Fruit fly (Drosophila melanogaster) whole organism, adult: ENCODE data around the gene wfs1.

Experiments
- CG11617 ChIP-seq: fragments of 200-800 bp; sonication (Bioruptor generic); optimal IDR thresholded peaks from 2 replicates; lab custom pipeline; 2017; ENCODE audit warnings: mild to moderate bottlenecking, missing biosample characterization, missing genetic modification reagents, missing genetic modification characterization
- CG12768 ChIP-seq: fragments of 200-800 bp; sonication (Bioruptor generic); optimal IDR thresholded peaks from 2 replicates; lab custom pipeline; 2017; ENCODE audit warnings: missing biosample characterization, missing genetic modification characterization, mild to moderate bottlenecking, moderate library complexity, missing genetic modification reagents
- CG1620 ChIP-seq: fragments of 200-800 bp; sonication (Bioruptor generic); optimal IDR thresholded peaks from 2 replicates; lab custom pipeline; 2016; ENCODE audit warnings: missing biosample characterization, missing genetic modification characterization
- CG5204 ChIP-seq: fragments of 200-800 bp; sonication (Bioruptor generic); optimal IDR thresholded peaks from 2 replicates; lab custom pipeline; 2016; ENCODE audit warnings: missing biosample characterization, missing genetic modification characterization
- CG7101 ChIP-seq: fragments of 200-800 bp; sonication (Bioruptor generic); optimal IDR thresholded peaks from 2 replicates; lab custom pipeline; 2018; ENCODE audit warnings: missing biosample characterization, mild to moderate bottlenecking, missing genetic modification characterization, moderate library complexity
- Clk ChIP-seq: fragments of 200-800 bp; sonication (Bioruptor generic); optimal IDR thresholded peaks from 2 replicates; lab custom pipeline; 2017; ENCODE audit warnings: missing biosample characterization, missing genetic modification characterization
- Mnt ChIP-seq: fragments of 200-800 bp; sonication (Bioruptor generic); optimal IDR thresholded peaks from 2 replicates; lab custom pipeline; 2016; ENCODE audit warnings: missing biosample characterization, mild to moderate bottlenecking, missing genetic modification characterization
- cic ChIP-seq: fragments of 200-800 bp; sonication (Bioruptor generic); optimal IDR thresholded peaks from 2 replicates; lab custom pipeline; 2017; ENCODE audit warnings: missing biosample characterization, mild to moderate bottlenecking, missing genetic modification characterization, moderate library complexity
- tj ChIP-seq: fragments of 200-800 bp; sonication (Bioruptor generic); optimal IDR thresholded peaks from 3 replicates; lab custom pipeline; 2017; ENCODE audit warnings: missing biosample characterization, mild to moderate bottlenecking, missing genetic modification characterization, moderate library complexity
- toe ChIP-seq: fragments of 200-800 bp; sonication (Bioruptor generic); optimal IDR thresholded peaks from 2 replicates; lab custom pipeline; 2016; ENCODE audit warnings: missing biosample characterization, missing genetic modification characterization

- TF ChIP-seq cic = no peak
- TF ChIP-seq CG11617 (GFP tag; lab: Kevin White, UChicago) = no peak
- no peak for TF ChIP-seq CG1620 (GFP tag; lab: Kevin White, UChicago)
- no peak for TF ChIP-seq Mnt (GFP tag; lab: Kevin White, UChicago)
- TF ChIP-seq toe (GFP tag; lab: Kevin White, UChicago) = no peak
- TF ChIP-seq CG12768 (GFP tag; lab: Kevin White, UChicago) = no peak
- TF ChIP-seq Clk (GFP tag; lab: Kevin White, UChicago) = no peak
- TF ChIP-seq CG5204 (GFP tag; lab: Kevin White, UChicago) = no peak
- TF ChIP-seq CG7101 (tag; lab: Kevin White, UChicago) = no peak
- TF ChIP-seq tj = no peak
Observed at dm6 chr3R:22663115-22663514, 27.1 kb downstream of the wfs1 start.
